Worm (Caenorhabditis elegans) whole organism, L2 larva: ENCODE measurements around the gene R74.8.

ENCODE experiments used
- C34F6.9 ChIP-seq: fragments of 150-350 bp; optimal IDR thresholded peaks from 2 replicates; lab custom pipeline; 2014; ENCODE audit warnings: missing biosample characterization, missing genetic modification characterization
- F13H6.1 ChIP-seq: sonication (generic microtip); optimal IDR thresholded peaks from 2 replicates; lab custom pipeline; 2016; ENCODE audit warnings: missing genetic modification characterization, missing compliant biosample characterization
- R02D3.7 ChIP-seq: fragments of 150-350 bp; optimal IDR thresholded peaks from 2 replicates; lab custom pipeline; 2014; ENCODE audit warnings: missing biosample characterization, missing genetic modification characterization
- Y55F3AM.14 ChIP-seq: fragments of 200-800 bp; sonication (Bioruptor generic); optimal IDR thresholded peaks from 2 replicates; lab custom pipeline; 2018; ENCODE audit warnings: mild to moderate bottlenecking, missing genetic modification characterization, missing compliant biosample characterization
- ZK546.5 ChIP-seq: sonication (generic microtip); optimal IDR thresholded peaks from 2 replicates; lab custom pipeline; 2017; ENCODE audit warnings: missing biosample characterization, missing genetic modification characterization
- alr-1 ChIP-seq: fragments of 150-350 bp; optimal IDR thresholded peaks from 2 replicates; lab custom pipeline; 2014; ENCODE audit warnings: missing biosample characterization, missing genetic modification characterization
- aly-2 ChIP-seq: fragments of 150-350 bp; optimal IDR thresholded peaks from 2 replicates; lab custom pipeline; 2014; ENCODE audit warnings: missing biosample characterization, missing genetic modification characterization
- blmp-1 ChIP-seq: sonication (generic microtip); optimal IDR thresholded peaks from 2 replicates; lab custom pipeline; 2017; ENCODE audit warnings: missing genetic modification characterization, mild to moderate bottlenecking, missing compliant biosample characterization, antibody characterized with exemption, moderate library complexity; ENCODE audit not compliant: insufficient read depth
- ceh-16 ChIP-seq: fragments of 150-350 bp; optimal IDR thresholded peaks from 2 replicates; lab custom pipeline; 2014; ENCODE audit warnings: missing biosample characterization, missing genetic modification characterization
- ceh-82 ChIP-seq: fragments of 150-350 bp; optimal IDR thresholded peaks from 2 replicates; lab custom pipeline; 2014; ENCODE audit warnings: missing biosample characterization, missing genetic modification characterization
- crh-2 ChIP-seq: sonication (generic microtip); optimal IDR thresholded peaks from 2 replicates; lab custom pipeline; 2017; ENCODE audit warnings: missing biosample characterization, missing genetic modification characterization
- dmd-4 ChIP-seq: sonication (generic microtip); optimal IDR thresholded peaks from 2 replicates; lab custom pipeline; 2017; ENCODE audit warnings: missing biosample characterization, missing genetic modification characterization
- egl-27 ChIP-seq: sonication (generic microtip); optimal IDR thresholded peaks from 3 replicates; lab custom pipeline; 2017; ENCODE audit warnings: missing biosample characterization, missing genetic modification reagents, missing genetic modification characterization
- elt-1 ChIP-seq: fragments of 150-350 bp; optimal IDR thresholded peaks from 2 replicates; lab custom pipeline; 2014; ENCODE audit warnings: missing biosample characterization, missing genetic modification characterization
- elt-3 ChIP-seq: sonication (generic microtip); optimal IDR thresholded peaks from 2 replicates; lab custom pipeline; 2017; ENCODE audit warnings: missing biosample characterization, missing genetic modification characterization
- fos-1 ChIP-seq: fragments of 150-350 bp; optimal IDR thresholded peaks from 2 replicates; lab custom pipeline; 2014; ENCODE audit warnings: missing biosample characterization, missing genetic modification characterization
- gmeb-1 ChIP-seq: fragments of 150-350 bp; optimal IDR thresholded peaks from 2 replicates; lab custom pipeline; 2014; ENCODE audit warnings: missing biosample characterization, missing genetic modification characterization
- lin-11 ChIP-seq: fragments of 150-350 bp; sonication (generic microtip); optimal IDR thresholded peaks from 2 replicates; lab custom pipeline; 2014; ENCODE audit warnings: missing biosample characterization, missing genetic modification characterization, inconsistent platforms, mixed read lengths
- lin-13 ChIP-seq: fragments of 150-350 bp; optimal IDR thresholded peaks from 2 replicates; lab custom pipeline; 2014; ENCODE audit warnings: missing biosample characterization, missing genetic modification reagents, missing genetic modification characterization
- lin-39 ChIP-seq: fragments of 150-350 bp; optimal IDR thresholded peaks from 2 replicates; lab custom pipeline; 2014; ENCODE audit warnings: missing biosample characterization, missing genetic modification reagents, missing genetic modification characterization
- lsy-2 ChIP-seq, 2 experiments: fragments of 150-350 bp in 1 of 2; sonication (generic microtip) in 1 of 2; optimal IDR thresholded peaks; 2 replicates each; lab custom pipeline; 2014 to 2017; ENCODE audit warnings: missing biosample characterization in 2 of 2, missing genetic modification characterization in 2 of 2
- mdl-1 ChIP-seq, 2 experiments: fragments of 150-350 bp in 1 of 2; sonication (generic microtip) in 1 of 2; optimal IDR thresholded peaks; 2 replicates each; lab custom pipeline; 2017; ENCODE audit warnings: missing biosample characterization in 2 of 2, missing genetic modification characterization in 2 of 2
- nhr-10 ChIP-seq: sonication (generic microtip); optimal IDR thresholded peaks from 2 replicates; lab custom pipeline; 2017; ENCODE audit warnings: missing biosample characterization, missing genetic modification characterization
- nhr-11 ChIP-seq: fragments of 150-350 bp; optimal IDR thresholded peaks from 2 replicates; lab custom pipeline; 2014; ENCODE audit warnings: missing biosample characterization, missing genetic modification characterization
- nhr-12 ChIP-seq: fragments of 150-350 bp; optimal IDR thresholded peaks from 2 replicates; lab custom pipeline; 2014; ENCODE audit warnings: missing biosample characterization, missing genetic modification characterization
- nhr-21 ChIP-seq: fragments of 150-350 bp; optimal IDR thresholded peaks from 2 replicates; lab custom pipeline; 2014; ENCODE audit warnings: missing biosample characterization, missing genetic modification characterization
- nhr-23 ChIP-seq: fragments of 150-350 bp; optimal IDR thresholded peaks from 2 replicates; lab custom pipeline; 2014; ENCODE audit warnings: missing biosample characterization, missing genetic modification reagents, missing genetic modification characterization
- nhr-237 ChIP-seq: fragments of 150-350 bp; optimal IDR thresholded peaks from 2 replicates; lab custom pipeline; 2014; ENCODE audit warnings: missing biosample characterization, missing genetic modification characterization
- nhr-25 ChIP-seq: fragments of 150-350 bp; sonication (generic microtip); optimal IDR thresholded peaks from 3 replicates; lab custom pipeline; 2014; ENCODE audit warnings: missing biosample characterization, missing genetic modification characterization
- nhr-6 ChIP-seq: fragments of 150-350 bp; optimal IDR thresholded peaks from 2 replicates; lab custom pipeline; 2014; ENCODE audit warnings: missing biosample characterization, missing genetic modification characterization
- nhr-77 ChIP-seq: fragments of 150-350 bp; optimal IDR thresholded peaks from 2 replicates; lab custom pipeline; 2014; ENCODE audit warnings: missing biosample characterization, missing genetic modification characterization
- peb-1 ChIP-seq: fragments of 150-350 bp; optimal IDR thresholded peaks from 2 replicates; lab custom pipeline; 2014; ENCODE audit warnings: missing biosample characterization, missing genetic modification characterization
- sem-4 ChIP-seq: fragments of 150-350 bp; optimal IDR thresholded peaks from 2 replicates; lab custom pipeline; 2014; ENCODE audit warnings: missing biosample characterization, missing genetic modification reagents, missing genetic modification characterization
- skn-1 ChIP-seq: sonication (generic microtip); optimal IDR thresholded peaks from 2 replicates; lab custom pipeline; 2017; ENCODE audit warnings: missing biosample characterization, missing genetic modification characterization
- sma-3 ChIP-seq: sonication (generic microtip); optimal IDR thresholded peaks from 2 replicates; lab custom pipeline; 2016; ENCODE audit warnings: missing genetic modification reagents, missing genetic modification characterization, missing compliant biosample characterization
- sma-9 ChIP-seq, 2 experiments: fragments of 150-350 bp in 1 of 2; sonication (generic microtip) in 1 of 2; optimal IDR thresholded peaks; 2 replicates each; lab custom pipeline; 2014 to 2016; ENCODE audit warnings: missing genetic modification characterization in 2 of 2, mild to moderate bottlenecking in 1 of 2, missing biosample characterization in 1 of 2, missing compliant biosample characterization in 1 of 2, missing genetic modification reagents in 1 of 2, moderate library complexity in 1 of 2
- snpc-4 ChIP-seq: fragments of 150-350 bp; optimal IDR thresholded peaks from 2 replicates; lab custom pipeline; 2014; ENCODE audit warnings: missing biosample characterization, missing genetic modification characterization
- unc-39 ChIP-seq: fragments of 150-350 bp; optimal IDR thresholded peaks from 2 replicates; lab custom pipeline; 2014; ENCODE audit warnings: missing biosample characterization, missing genetic modification characterization
- unc-55 ChIP-seq: fragments of 150-350 bp; sonication (generic microtip); optimal IDR thresholded peaks from 3 replicates; lab custom pipeline; 2014; ENCODE audit warnings: missing biosample characterization, missing genetic modification reagents, missing genetic modification characterization
- unc-62 ChIP-seq: fragments of 150-350 bp; optimal IDR thresholded peaks from 2 replicates; lab custom pipeline; 2014; ENCODE audit warnings: missing biosample characterization, missing genetic modification reagents, missing genetic modification characterization
- zag-1 ChIP-seq: fragments of 150-350 bp; optimal IDR thresholded peaks from 2 replicates; lab custom pipeline; 2014; ENCODE audit warnings: missing biosample characterization, missing genetic modification characterization
- ztf-1 ChIP-seq: fragments of 200-800 bp; sonication (Bioruptor generic); conservative IDR thresholded peaks from 2 replicates; pipeline ENCODE4 v1.3.6; 2022; ENCODE audit warnings: missing genetic modification characterization, missing compliant biosample characterization
- ztf-11 ChIP-seq: sonication (generic microtip); optimal IDR thresholded peaks from 2 replicates; lab custom pipeline; 2017; ENCODE audit warnings: missing biosample characterization, missing genetic modification characterization

R74.8 gene

ce11 chrIII:4196988-4197384, 9.1 kb upstream of the R74.8 start, which contains the start of gene asd-1:
Gene asd-1 (plus strand): TSS chrIII:4197285.
- TF ChIP-seq fos-1 (tag; lab: Kevin White, UChicago) (no peak), sma-9 (GFP tag; optimal IDR thresholded peaks at IDR 0.05; lab: Kevin White, UChicago) (no peak), sma-9 (tag; optimal IDR thresholded peaks at IDR 0.05; lab: Kevin White, UChicago) (no peak), ceh-82 (no peak), aly-2 (tag; lab: Kevin White, UChicago) (no peak), ztf-1 (GFP tag; lab: Robert Waterston, UW) (no peak), Y55F3AM.14 (GFP tag; lab: Kevin White, UChicago) (no peak), ZK546.5 (tag; lab: Kevin White, UChicago) (no peak), ztf-11 (tag; lab: Kevin White, UChicago) (no peak), nhr-12 (no peak), alr-1 (no peak), nhr-21 (no peak), nhr-11 (tag; lab: Kevin White, UChicago) (no peak), snpc-4 (tag; lab: Kevin White, UChicago) (no peak), R02D3.7 (no peak), lin-39 (tag; lab: Kevin White, UChicago) (no peak), unc-39 (tag; lab: Kevin White, UChicago) (no peak), lsy-2 (tag; optimal IDR thresholded peaks at IDR 0.05; lab: Kevin White, UChicago) (no peak), blmp-1 (tag; lab: Kevin White, UChicago) (no peak), nhr-77 (tag; lab: Kevin White, UChicago) (no peak), F13H6.1 (tag; lab: Kevin White, UChicago) (no peak)

- TF ChIP-seq unc-39 (tag; lab: Kevin White, UChicago) (no peak), mdl-1 (tag; optimal IDR thresholded peaks at IDR 0.05; lab: Kevin White, UChicago) (no peak), nhr-23 (tag; lab: Kevin White, UChicago) (no peak), sma-3 (GFP tag; lab: Kevin White, UChicago) (no peak), C34F6.9 (tag; lab: Kevin White, UChicago) (peak; percentile 61), lin-11 (tag; lab: Kevin White, UChicago) (no peak), skn-1 (tag; lab: Kevin White, UChicago) (no peak), nhr-12 (no peak), peb-1 (no peak), unc-62 (no peak), dmd-4 (tag; lab: Kevin White, UChicago) (no peak), lin-13 (GFP tag; lab: Kevin White, UChicago) (no peak), zag-1 (no peak), nhr-6 (no peak), elt-1 (tag; lab: Kevin White, UChicago) (no peak), ZK546.5 (tag; lab: Kevin White, UChicago) (no peak), R02D3.7 (peak; percentile 55), gmeb-1 (peak; percentile 6), crh-2 (peak; percentile 9), ceh-16 (tag; lab: Kevin White, UChicago) (no peak), nhr-237 (tag; lab: Kevin White, UChicago) (no peak), lsy-2 (tag; optimal IDR thresholded peaks at IDR 0.05; lab: Kevin White, UChicago) (peak in 1 of 2 experiments; percentile 61), elt-3 (tag; lab: Kevin White, UChicago) (no peak), sem-4 (no peak), fos-1 (tag; lab: Kevin White, UChicago) (peak; percentile 12), ceh-82 (no peak), unc-55 (GFP tag; lab: Kevin White, UChicago) (peak; percentile 86), nhr-77 (tag; lab: Kevin White, UChicago) (no peak), egl-27 (tag; lab: Kevin White, UChicago) (no peak), F13H6.1 (tag; lab: Kevin White, UChicago) (no peak), nhr-10 (tag; lab: Kevin White, UChicago) (no peak), lin-39 (tag; lab: Kevin White, UChicago) (no peak), nhr-25 (peak; percentile 5), aly-2 (tag; lab: Kevin White, UChicago) (no peak)
These were observed 2.0 kb upstream of the R74.8 start, which contains the start of the genes pelo-1 and R74.7 for ce11 chrIII:4204072-4204471. Gene pelo-1 (minus strand): TSS chrIII:4204222. Gene R74.7 (plus strand): TSS chrIII:4204429.
